Fruit fly (Drosophila melanogaster): ENCODE results near the gene Snmp1.

dm6 chr3R:21133517-21133916, 34.5 kb downstream of the Snmp1 start, which contains the start of gene Trm7-34:
- TF ChIP-seq CTCF (optimal IDR thresholded peaks at IDR 0.05) (no peak), CG8478 (optimal IDR thresholded peaks at IDR 0.05) (no peak)

Data from S2 (cell line).